Comparison of ENCODE assay signal across 1 fruit fly cellular context in the genomic region with DNA sequence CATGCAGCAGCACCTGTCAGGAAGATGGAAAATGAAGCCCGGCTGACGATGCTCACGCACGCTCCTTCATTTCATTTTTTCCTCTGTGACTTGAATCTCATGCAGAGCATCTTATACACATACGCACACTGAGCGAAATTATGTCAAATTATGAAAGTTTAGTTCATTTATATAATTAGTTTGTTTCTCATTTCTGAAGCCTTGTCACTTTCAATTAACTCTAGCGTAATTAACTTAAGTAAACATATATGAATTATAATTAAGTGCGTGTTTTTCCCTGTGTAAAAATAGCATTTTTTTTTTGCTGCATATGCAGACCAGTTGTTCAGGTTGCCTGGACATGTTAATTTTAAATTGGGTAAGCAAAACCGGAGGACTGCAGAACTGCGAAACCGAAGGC.
A peak's percentile ranks its signal among the peaks of the same experiment; 100 is the strongest.
TF ChIP-seq lines count a peak whose summit lies in the region.

No protein-coding gene starts in this region.

TF ChIP-seq in whole organism, embryonic, 481 proteins besides CTCF, POLR2A, EP300 and RAD21 (continued from another document):
- TF ChIP-seq Taf1 (GFP tag; IDR thresholded peaks at IDR 0.05; lab: Robert Waterston, UW): no peak
- peak; percentile 34 for TF ChIP-seq CG1603 (tag; optimal IDR thresholded peaks at IDR 0.05; lab: Kevin White, UChicago)
- peak; percentile 28; the same call in 1 of the 2 replicates for TF ChIP-seq CG17328 (GFP tag; IDR thresholded peaks at IDR 0.05; lab: Robert Waterston, UW)
- TF ChIP-seq CG10462 (GFP tag; optimal IDR thresholded peaks at IDR 0.05; lab: Kevin White, UChicago): no peak
- no peak for TF ChIP-seq exex (tag; optimal IDR thresholded peaks at IDR 0.05; lab: Kevin White, UChicago)
- no peak for TF ChIP-seq Fer1 (GFP tag; optimal IDR thresholded peaks at IDR 0.05; lab: Kevin White, UChicago)
- TF ChIP-seq Hsf (GFP tag; optimal IDR thresholded peaks at IDR 0.05; lab: Kevin White, UChicago): peak; percentile 11
- no peak for TF ChIP-seq Bdp1 (GFP tag; optimal IDR thresholded peaks at IDR 0.05; lab: Kevin White, UChicago)
- TF ChIP-seq CG33213 (GFP tag; optimal IDR thresholded peaks at IDR 0.05; lab: Kevin White, UChicago): no peak
- no peak for TF ChIP-seq al (GFP tag; IDR thresholded peaks at IDR 0.05; lab: Robert Waterston, UW)
- TF ChIP-seq CG12391 (tag; optimal IDR thresholded peaks at IDR 0.05; lab: Kevin White, UChicago): peak; percentile 32
- no peak for TF ChIP-seq Vsx1 (GFP tag; optimal IDR thresholded peaks at IDR 0.05; lab: Kevin White, UChicago)
- no peak for TF ChIP-seq Atf6 (GFP tag; IDR thresholded peaks at IDR 0.05; lab: Robert Waterston, UW)
- TF ChIP-seq PHDP (tag; optimal IDR thresholded peaks at IDR 0.05; lab: Kevin White, UChicago): no peak
- no peak for TF ChIP-seq CG3847 (GFP tag; IDR thresholded peaks at IDR 0.05; lab: Robert Waterston, UW)
- no peak for TF ChIP-seq peb (GFP tag; IDR thresholded peaks at IDR 0.05; lab: Robert Waterston, UW)
- TF ChIP-seq sc (optimal IDR thresholded peaks at IDR 0.05; lab: Kevin White, UChicago): no peak
- no peak for TF ChIP-seq sc (GFP tag; optimal IDR thresholded peaks at IDR 0.05; lab: Kevin White, UChicago)
- no peak for TF ChIP-seq aop (GFP tag; IDR thresholded peaks at IDR 0.05; lab: Robert Waterston, UW)
- no peak for TF ChIP-seq Hmx (GFP tag; optimal IDR thresholded peaks at IDR 0.05; lab: Kevin White, UChicago)
- TF ChIP-seq Dfd (GFP tag; optimal IDR thresholded peaks at IDR 0.05; lab: Kevin White, UChicago): no peak
- peak; percentile 52 for TF ChIP-seq Med (GFP tag; lab: Kevin White, UChicago)
- TF ChIP-seq CG8281 (tag; optimal IDR thresholded peaks at IDR 0.05; lab: Kevin White, UChicago): no peak
- TF ChIP-seq dimm (GFP tag; IDR thresholded peaks at IDR 0.05; lab: Robert Waterston, UW): no peak
- TF ChIP-seq CG1233 (GFP tag; optimal IDR thresholded peaks at IDR 0.05; lab: Kevin White, UChicago): no peak
- TF ChIP-seq CG30020 (tag; optimal IDR thresholded peaks at IDR 0.05; lab: Kevin White, UChicago): no peak
- 0 out of 3 replicates have a peak, but pooled peaks have one; percentile 20 for TF ChIP-seq CG17361 (GFP tag; IDR thresholded peaks at IDR 0.05; lab: Robert Waterston, UW)
- peak; percentile 82 for TF ChIP-seq sens (GFP tag; lab: Kevin White, UChicago)
- peak; percentile 14; the same call in 1 of the 2 replicates for TF ChIP-seq CG31441 (GFP tag; IDR thresholded peaks at IDR 0.05; lab: Robert Waterston, UW)
- TF ChIP-seq nmo (GFP tag; optimal IDR thresholded peaks at IDR 0.05; lab: Kevin White, UChicago): peak; percentile 30
- no peak for TF ChIP-seq CG34224 (GFP tag; IDR thresholded peaks at IDR 0.05; lab: Robert Waterston, UW; ENCODE audit: partially characterized antibody)
- TF ChIP-seq CG30403 (GFP tag; optimal IDR thresholded peaks at IDR 0.05; lab: Kevin White, UChicago): no peak
- peak; percentile 6 for TF ChIP-seq Ssrp (tag; optimal IDR thresholded peaks at IDR 0.05; lab: Kevin White, UChicago)
- TF ChIP-seq Ets97D (GFP tag; optimal IDR thresholded peaks at IDR 0.05; lab: Kevin White, UChicago): no peak
- no peak for TF ChIP-seq CG15011 (GFP tag; optimal IDR thresholded peaks at IDR 0.05; lab: Kevin White, UChicago)
- TF ChIP-seq CG33557 (GFP tag; optimal IDR thresholded peaks at IDR 0.05; lab: Kevin White, UChicago): no peak
- TF ChIP-seq CG2120 (GFP tag; optimal IDR thresholded peaks at IDR 0.05; lab: Kevin White, UChicago): no peak
- no peak for TF ChIP-seq ttk (GFP tag; IDR thresholded peaks at IDR 0.05; lab: Robert Waterston, UW)
- TF ChIP-seq Lim3 (GFP tag; IDR thresholded peaks at IDR 0.05; lab: Robert Waterston, UW): no peak
- no peak for TF ChIP-seq CG13424 (tag; optimal IDR thresholded peaks at IDR 0.05; lab: Kevin White, UChicago)
- no peak for TF ChIP-seq D19A (tag; optimal IDR thresholded peaks at IDR 0.05; lab: Kevin White, UChicago)
- TF ChIP-seq Xbp1 (GFP tag; optimal IDR thresholded peaks at IDR 0.05; lab: Kevin White, UChicago): peak; percentile 5
- TF ChIP-seq CG14710 (tag; optimal IDR thresholded peaks at IDR 0.05; lab: Kevin White, UChicago): peak; percentile 33
- TF ChIP-seq yki (optimal IDR thresholded peaks at IDR 0.05; lab: Kevin White, UChicago): no peak
- no peak for TF ChIP-seq Dek (tag; optimal IDR thresholded peaks at IDR 0.05; lab: Kevin White, UChicago)
- no peak for TF ChIP-seq Oaz (GFP tag; IDR thresholded peaks at IDR 0.05; lab: Robert Waterston, UW)
- TF ChIP-seq CG6175 (GFP tag; IDR thresholded peaks at IDR 0.05; lab: Robert Waterston, UW): no peak
- no peak for TF ChIP-seq HLH54F (GFP tag; optimal IDR thresholded peaks at IDR 0.05; lab: Kevin White, UChicago)
- TF ChIP-seq bcd (GFP tag; optimal IDR thresholded peaks at IDR 0.05; lab: Kevin White, UChicago): no peak
- TF ChIP-seq wdn (GFP tag; IDR thresholded peaks at IDR 0.05; lab: Robert Waterston, UW): no peak
- TF ChIP-seq Abd-B (GFP tag; optimal IDR thresholded peaks at IDR 0.05; lab: Kevin White, UChicago): no peak
- TF ChIP-seq CG11504 (tag; optimal IDR thresholded peaks at IDR 0.05; lab: Kevin White, UChicago): peak; percentile 9
- TF ChIP-seq NFAT (GFP tag; IDR thresholded peaks at IDR 0.05; lab: Robert Waterston, UW): no peak
- TF ChIP-seq CG30431 (GFP tag; optimal IDR thresholded peaks at IDR 0.05; lab: Kevin White, UChicago): no peak
- TF ChIP-seq CG4424 (GFP tag; optimal IDR thresholded peaks at IDR 0.05; lab: Kevin White, UChicago): peak; percentile 18
- no peak for TF ChIP-seq HLHmδ (GFP tag; optimal IDR thresholded peaks at IDR 0.05; lab: Kevin White, UChicago)
- no peak for TF ChIP-seq onecut (GFP tag; IDR thresholded peaks at IDR 0.05; lab: Robert Waterston, UW)
- TF ChIP-seq CG11085 (GFP tag; IDR thresholded peaks at IDR 0.05; lab: Robert Waterston, UW): no peak
- TF ChIP-seq Antp (GFP tag; optimal IDR thresholded peaks at IDR 0.05; lab: Kevin White, UChicago): no peak
- TF ChIP-seq CG18011 (GFP tag; optimal IDR thresholded peaks at IDR 0.05; lab: Kevin White, UChicago): no peak
- TF ChIP-seq dmrt11E (tag; optimal IDR thresholded peaks at IDR 0.05; lab: Kevin White, UChicago): peak; percentile 66
- TF ChIP-seq nau (GFP tag; optimal IDR thresholded peaks at IDR 0.05; lab: Kevin White, UChicago): no peak
- TF ChIP-seq CG4820 (GFP tag; optimal IDR thresholded peaks at IDR 0.05; lab: Kevin White, UChicago): no peak
- TF ChIP-seq CG7963 (GFP tag; IDR thresholded peaks at IDR 0.05; lab: Robert Waterston, UW; ENCODE audit: partially characterized antibody): no peak
- TF ChIP-seq CG18262 (tag; optimal IDR thresholded peaks at IDR 0.05; lab: Kevin White, UChicago): peak; percentile 40
- TF ChIP-seq Drgx (GFP tag; IDR thresholded peaks at IDR 0.05; lab: Robert Waterston, UW): peak; percentile 82
- no peak for TF ChIP-seq CG16813 (GFP tag; IDR thresholded peaks at IDR 0.05; lab: Robert Waterston, UW; ENCODE audit: partially characterized antibody)
- TF ChIP-seq CG10274 (GFP tag; optimal IDR thresholded peaks at IDR 0.05; lab: Kevin White, UChicago): no peak
- no peak for TF ChIP-seq CG16863 (GFP tag; optimal IDR thresholded peaks at IDR 0.05; lab: Kevin White, UChicago)
- no peak for TF ChIP-seq NC2β (GFP tag; optimal IDR thresholded peaks at IDR 0.05; lab: Kevin White, UChicago)
- no peak for TF ChIP-seq luna (GFP tag; optimal IDR thresholded peaks at IDR 0.05; lab: Kevin White, UChicago)
- no peak for TF ChIP-seq cad (GFP tag; optimal IDR thresholded peaks at IDR 0.05; lab: Kevin White, UChicago)
- no peak for TF ChIP-seq CG4328 (GFP tag; optimal IDR thresholded peaks at IDR 0.05; lab: Kevin White, UChicago)
- TF ChIP-seq CG42726 (GFP tag; IDR thresholded peaks at IDR 0.05; lab: Robert Waterston, UW; ENCODE audit: partially characterized antibody): no peak
- TF ChIP-seq CG10979 (tag; optimal IDR thresholded peaks at IDR 0.05; lab: Kevin White, UChicago): peak; percentile 51
- TF ChIP-seq CG5180 (GFP tag; optimal IDR thresholded peaks at IDR 0.05; lab: Kevin White, UChicago): no peak
- TF ChIP-seq Hmr (GFP tag; optimal IDR thresholded peaks at IDR 0.05; lab: Kevin White, UChicago): no peak
- TF ChIP-seq CG11696 (GFP tag; IDR thresholded peaks at IDR 0.05; lab: Robert Waterston, UW): no peak
- TF ChIP-seq CG10147 (GFP tag; optimal IDR thresholded peaks at IDR 0.05; lab: Kevin White, UChicago): no peak
- no peak for TF ChIP-seq bbx (GFP tag; IDR thresholded peaks at IDR 0.05; lab: Robert Waterston, UW; ENCODE audit: partially characterized antibody)
- TF ChIP-seq Bgb (GFP tag; IDR thresholded peaks at IDR 0.05; lab: Robert Waterston, UW; ENCODE audit: partially characterized antibody): no peak
- 0 out of 2 replicates have a peak, but pooled peaks have one; percentile 17 for TF ChIP-seq vvl (GFP tag; IDR thresholded peaks at IDR 0.05; lab: Robert Waterston, UW)
- TF ChIP-seq D19B (GFP tag; optimal IDR thresholded peaks at IDR 0.05; lab: Kevin White, UChicago): no peak
- TF ChIP-seq Sox100B (GFP tag; optimal IDR thresholded peaks at IDR 0.05; lab: Kevin White, UChicago): no peak
- TF ChIP-seq jumu (GFP tag; optimal IDR thresholded peaks at IDR 0.05; lab: Kevin White, UChicago): no peak
- no peak for TF ChIP-seq MTF-1 (GFP tag; optimal IDR thresholded peaks at IDR 0.05; lab: Kevin White, UChicago; ENCODE audit: borderline replicate concordance)
- peak; percentile 1 for TF ChIP-seq stwl (tag; optimal IDR thresholded peaks at IDR 0.05; lab: Kevin White, UChicago)
- no peak for TF ChIP-seq CG8924 (tag; optimal IDR thresholded peaks at IDR 0.05; lab: Kevin White, UChicago)
- no peak for TF ChIP-seq nerfin-2 (GFP tag; IDR thresholded peaks at IDR 0.05; lab: Robert Waterston, UW; ENCODE audit: partially characterized antibody)
- TF ChIP-seq sd (tag; optimal IDR thresholded peaks at IDR 0.05; lab: Kevin White, UChicago): no peak
- no peak for TF ChIP-seq Sox102F (GFP tag; optimal IDR thresholded peaks at IDR 0.05; lab: Kevin White, UChicago)
- peak; percentile 17 for TF ChIP-seq fd102C (GFP tag; optimal IDR thresholded peaks at IDR 0.05; lab: Kevin White, UChicago)
- TF ChIP-seq ara (GFP tag; IDR thresholded peaks at IDR 0.05; lab: Robert Waterston, UW): peak; percentile 54; the same call in 1 of the 2 replicates
- TF ChIP-seq caup (GFP tag; optimal IDR thresholded peaks at IDR 0.05; lab: Kevin White, UChicago; ENCODE audit: severe bottlenecking): no peak
- TF ChIP-seq CG7786 (GFP tag; optimal IDR thresholded peaks at IDR 0.05; lab: Kevin White, UChicago): no peak
- no peak for TF ChIP-seq sug (tag; optimal IDR thresholded peaks at IDR 0.05; lab: Kevin White, UChicago)
